Worm (Caenorhabditis elegans): Measurements from ENCODE around the gene tat-1.
A peak's percentile ranks its signal among the peaks of the same experiment; 100 is the strongest.

The tat-1 gene

DNA sequence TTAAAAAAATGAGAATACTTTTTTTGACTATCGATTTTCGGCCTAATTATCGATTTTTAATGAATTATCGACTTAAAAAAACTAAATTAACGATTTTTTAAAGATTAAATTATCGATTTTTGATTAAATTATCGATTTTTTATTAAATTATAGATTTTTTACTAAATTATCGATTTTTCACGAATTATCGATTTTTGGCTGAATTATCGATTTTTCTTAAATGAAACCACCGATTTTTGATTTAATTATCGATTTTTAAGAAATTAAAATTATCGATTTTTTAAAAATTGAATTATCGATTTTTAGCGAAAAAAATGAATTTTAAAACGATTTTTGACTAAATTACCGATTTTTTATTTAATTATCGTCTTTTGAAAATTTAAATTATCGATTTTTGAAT lies 9.8 kb downstream of the tat-1 start:
- no peak for TF ChIP-seq attf-5 (GFP tag; optimal IDR thresholded peaks at IDR 0.05)
- TF ChIP-seq hlh-26 (GFP tag; conservative IDR thresholded peaks at IDR 0.05) = no peak
- no peak for TF ChIP-seq nfya-2 (GFP tag; IDR thresholded peaks at IDR 0.05)
- TF ChIP-seq tbx-9 (tag; optimal IDR thresholded peaks at IDR 0.05; ENCODE audit: borderline replicate concordance) = no peak
- TF ChIP-seq nhr-80 (tag; optimal IDR thresholded peaks at IDR 0.05) = no peak
- TF ChIP-seq ztf-28 (GFP tag; IDR thresholded peaks at IDR 0.05) = no peak
- TF ChIP-seq hrde-1 (tag; optimal IDR thresholded peaks at IDR 0.05; ENCODE audit: borderline replicate concordance) = no peak
- TF ChIP-seq ekl-4 (GFP tag; IDR thresholded peaks at IDR 0.05) = no peak
- no peak for TF ChIP-seq Y53G8AR.9 (GFP tag; conservative IDR thresholded peaks at IDR 0.05)
- TF ChIP-seq Y79H2A.3 (GFP tag; conservative IDR thresholded peaks at IDR 0.05) = no peak
- no peak for TF ChIP-seq F57A8.1 (GFP tag; optimal IDR thresholded peaks at IDR 0.05)
- no peak for TF ChIP-seq hmg-20 (GFP tag; IDR thresholded peaks at IDR 0.05)
- TF ChIP-seq lin-26 (GFP tag; IDR thresholded peaks at IDR 0.05) = no peak
- no peak for TF ChIP-seq unc-62 (GFP tag; optimal IDR thresholded peaks at IDR 0.05)
- TF ChIP-seq lin-54 (GFP tag; optimal IDR thresholded peaks at IDR 0.05) = no peak
- no peak for TF ChIP-seq pha-4 (tag; optimal IDR thresholded peaks at IDR 0.05)
- TF ChIP-seq chd-7 (tag; optimal IDR thresholded peaks at IDR 0.05) = no peak
- no peak for TF ChIP-seq snpc-3.4 (tag; optimal IDR thresholded peaks at IDR 0.05)
- TF ChIP-seq F10E7.11 (tag; optimal IDR thresholded peaks at IDR 0.05) = no peak
- TF ChIP-seq ceh-91 (GFP tag; IDR thresholded peaks at IDR 0.05) = no peak

DNA sequence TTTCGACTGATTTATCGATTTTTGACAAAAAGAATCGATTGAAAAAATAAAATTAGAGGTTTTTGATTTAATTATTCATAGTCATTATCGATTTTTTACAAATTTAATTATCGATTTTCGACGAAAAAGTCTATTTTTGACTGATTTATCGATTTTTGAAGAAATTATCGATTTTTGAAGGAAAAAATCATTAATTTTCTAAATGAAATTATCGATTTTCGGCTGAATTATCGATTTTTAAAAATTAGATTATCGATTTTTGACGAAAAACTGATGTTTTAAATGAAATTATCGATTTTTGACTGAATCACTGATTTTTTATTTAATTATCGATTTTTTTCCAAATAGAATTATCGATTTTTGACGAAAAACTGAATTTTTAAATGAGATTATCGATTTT lies 10.5 kb downstream of the tat-1 start:
- TF ChIP-seq efl-1 (GFP tag; optimal IDR thresholded peaks at IDR 0.05) (no peak), ekl-4 (GFP tag; IDR thresholded peaks at IDR 0.05) (no peak), D2030.7 (GFP tag; IDR thresholded peaks at IDR 0.05) (no peak), nhr-120 (GFP tag; IDR thresholded peaks at IDR 0.05) (no peak), ceh-27 (GFP tag; optimal IDR thresholded peaks at IDR 0.05) (no peak), lir-1 (GFP tag; conservative IDR thresholded peaks at IDR 0.05) (no peak)

DNA sequence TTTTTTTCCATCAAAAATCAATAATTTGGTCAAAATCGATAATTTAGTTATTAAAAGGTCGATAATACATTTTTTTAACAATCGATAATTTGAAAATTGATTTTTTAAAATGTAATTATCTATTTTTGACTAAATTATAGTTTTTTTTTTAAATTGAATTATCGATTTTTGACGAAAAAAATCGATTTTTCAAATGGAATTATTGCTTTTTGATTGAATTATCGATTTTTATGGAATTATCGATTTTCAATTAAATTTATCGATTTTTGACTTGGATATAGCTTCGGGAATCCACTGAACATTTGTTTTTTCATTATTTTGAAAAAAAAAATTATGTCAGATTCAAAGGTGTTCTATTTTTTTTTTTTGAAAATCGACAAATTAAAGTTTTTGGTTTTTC lies 11.2 kb downstream of the tat-1 start:
- TF ChIP-seq let-526 (GFP tag; IDR thresholded peaks at IDR 0.05) (no peak), repo-1 (tag; optimal IDR thresholded peaks at IDR 0.05) (no peak), ceh-58 (GFP tag; IDR thresholded peaks at IDR 0.05) (no peak), efl-1 (GFP tag; optimal IDR thresholded peaks at IDR 0.05) (no peak), F22D6.2 (tag; optimal IDR thresholded peaks at IDR 0.05) (no peak), snpc-1.1 (tag; optimal IDR thresholded peaks at IDR 0.05; ENCODE audit: insufficient read depth) (no peak), zim-3 (tag; optimal IDR thresholded peaks at IDR 0.05) (no peak), sea-2 (GFP tag; IDR thresholded peaks at IDR 0.05) (no peak), ztf-22 (GFP tag; optimal IDR thresholded peaks at IDR 0.05) (no peak), hsf-1 (GFP tag; IDR thresholded peaks at IDR 0.05) (no peak), nhr-120 (GFP tag; IDR thresholded peaks at IDR 0.05) (no peak), hlh-26 (GFP tag; conservative IDR thresholded peaks at IDR 0.05) (no peak)

DNA sequence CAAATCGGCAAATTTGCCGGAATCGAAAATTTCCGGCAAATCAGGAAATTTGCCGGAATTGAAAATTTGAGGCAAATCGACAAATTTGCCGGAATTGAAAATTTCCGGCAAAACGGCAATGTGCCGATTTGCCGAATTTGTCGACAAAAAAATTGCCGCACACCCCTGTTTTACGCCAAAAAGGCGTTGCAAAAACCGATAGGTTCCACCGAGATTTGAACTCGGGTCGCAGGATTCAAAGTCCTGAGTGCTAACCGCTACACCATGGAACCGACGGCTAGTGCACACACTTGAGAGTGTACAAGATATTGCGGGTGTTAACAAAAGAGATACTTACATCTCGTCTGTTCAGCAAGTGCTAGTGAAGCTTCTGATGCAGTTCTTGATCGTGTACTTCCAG lies 21.8 kb downstream of the tat-1 start:
- no peak for TF ChIP-seq dpl-1 (GFP tag; optimal IDR thresholded peaks at IDR 0.05)
- TF ChIP-seq Y95B8A.8 (GFP tag; IDR thresholded peaks at IDR 0.05) = no peak
- peak; percentile 54 for TF ChIP-seq dox-1 (GFP tag; IDR thresholded peaks at IDR 0.05)
- TF ChIP-seq egrh-3 (GFP tag; IDR thresholded peaks at IDR 0.05) = no peak
- TF ChIP-seq mcd-1 (GFP tag; IDR thresholded peaks at IDR 0.05) = peak; percentile 45
- TF ChIP-seq egl-18 (GFP tag; IDR thresholded peaks at IDR 0.05) = no peak
- no peak for TF ChIP-seq ztf-22 (GFP tag; optimal IDR thresholded peaks at IDR 0.05)
- no peak for TF ChIP-seq B0019.2 (GFP tag; conservative IDR thresholded peaks at IDR 0.05)
- TF ChIP-seq him-1 (tag; optimal IDR thresholded peaks at IDR 0.05) = peak; percentile 15
- TF ChIP-seq unc-130 (GFP tag; optimal IDR thresholded peaks at IDR 0.05) = no peak
- TF ChIP-seq nfyb-1 (GFP tag; IDR thresholded peaks at IDR 0.05) = peak; percentile 44; the same call in 1 of the 2 replicates
- TF ChIP-seq dpff-1 (tag; optimal IDR thresholded peaks at IDR 0.05) = no peak
- TF ChIP-seq madf-6 (GFP tag; IDR thresholded peaks at IDR 0.05) = peak; percentile 28; the same call in 1 of the 2 replicates
- TF ChIP-seq let-526 (GFP tag; IDR thresholded peaks at IDR 0.05) = no peak
- 0 out of 2 replicates have a peak, but pooled peaks have one; percentile 18 for TF ChIP-seq Y79H2A.3 (GFP tag; conservative IDR thresholded peaks at IDR 0.05)

Measured in whole organism, young adult.